Worm (Caenorhabditis elegans) whole organism, L3 larva: ENCODE measurements around the gene cpr-4.

Experiments
- ZK546.5 ChIP-seq: sonication (generic microtip); optimal IDR thresholded peaks from 2 replicates; lab custom pipeline; 2017; ENCODE audit warnings: missing biosample characterization, missing genetic modification characterization
- aly-2 ChIP-seq: fragments of 150-350 bp; optimal IDR thresholded peaks from 2 replicates; lab custom pipeline; 2014; ENCODE audit warnings: missing biosample characterization, missing genetic modification characterization
- ama-1 ChIP-seq: fragments of 150-350 bp; optimal IDR thresholded peaks from 2 replicates; lab custom pipeline; 2018
- ceh-28 ChIP-seq: fragments of 150-350 bp; optimal IDR thresholded peaks from 2 replicates; lab custom pipeline; 2014; ENCODE audit warnings: missing biosample characterization, missing genetic modification reagents, missing genetic modification characterization
- ceh-82 ChIP-seq: fragments of 150-350 bp; optimal IDR thresholded peaks from 2 replicates; lab custom pipeline; 2014; ENCODE audit warnings: missing biosample characterization, missing genetic modification characterization
- daf-12 ChIP-seq: fragments of 150-350 bp; optimal IDR thresholded peaks from 2 replicates; lab custom pipeline; 2014; ENCODE audit warnings: missing biosample characterization, missing genetic modification reagents, missing genetic modification characterization
- egl-5 ChIP-seq: fragments of 150-350 bp; optimal IDR thresholded peaks from 2 replicates; lab custom pipeline; 2017; ENCODE audit warnings: missing biosample characterization, missing genetic modification reagents, missing genetic modification characterization, inconsistent platforms
- elt-2 ChIP-seq: sonication (generic microtip); optimal IDR thresholded peaks from 2 replicates; lab custom pipeline; 2016; ENCODE audit warnings: missing genetic modification reagents, mild to moderate bottlenecking, missing genetic modification characterization, missing compliant biosample characterization
- elt-3 ChIP-seq, 3 experiments: fragments of 150-350 bp in 1 of 3; sonication (generic microtip) in 2 of 3; optimal IDR thresholded peaks; 2 replicates in 2 of 3; 4 replicates in 1 of 3; lab custom pipeline; 2014 to 2017; ENCODE audit warnings: missing biosample characterization in 3 of 3, missing genetic modification characterization in 3 of 3
- eor-1 ChIP-seq, 2 experiments: fragments of 150-350 bp; optimal IDR thresholded peaks; 2 replicates each; lab custom pipeline; 2014 to 2018; ENCODE audit warnings: missing biosample characterization in 2 of 2, missing genetic modification characterization in 2 of 2
- fkh-2 ChIP-seq: fragments of 150-350 bp; optimal IDR thresholded peaks from 2 replicates; lab custom pipeline; 2014; ENCODE audit warnings: missing biosample characterization, missing genetic modification reagents, missing genetic modification characterization
- hmg-11 ChIP-seq: sonication (generic microtip); optimal IDR thresholded peaks from 2 replicates; lab custom pipeline; 2016; ENCODE audit warnings: missing genetic modification characterization, missing compliant biosample characterization
- lin-15B ChIP-seq: fragments of 150-350 bp; optimal IDR thresholded peaks from 2 replicates; lab custom pipeline; 2014; ENCODE audit warnings: missing biosample characterization, missing genetic modification characterization
- lin-39 ChIP-seq: fragments of 150-350 bp; optimal IDR thresholded peaks from 2 replicates; lab custom pipeline; 2018; ENCODE audit warnings: missing biosample characterization, missing genetic modification reagents, missing genetic modification characterization
- mdl-1 ChIP-seq: fragments of 150-350 bp; optimal IDR thresholded peaks from 2 replicates; lab custom pipeline; 2014; ENCODE audit warnings: missing biosample characterization, missing genetic modification characterization
- nfya-1 ChIP-seq: sonication (generic microtip); optimal IDR thresholded peaks from 2 replicates; lab custom pipeline; 2017; ENCODE audit warnings: missing genetic modification characterization, mild to moderate bottlenecking, missing compliant biosample characterization, antibody characterized with exemption, moderate library complexity; ENCODE audit not compliant: insufficient read depth
- nhr-11 ChIP-seq: fragments of 150-350 bp; optimal IDR thresholded peaks from 2 replicates; lab custom pipeline; 2014; ENCODE audit warnings: missing biosample characterization, missing genetic modification characterization
- nhr-12 ChIP-seq: fragments of 150-350 bp; optimal IDR thresholded peaks from 2 replicates; lab custom pipeline; 2014; ENCODE audit warnings: missing biosample characterization, missing genetic modification characterization
- nhr-25 ChIP-seq: sonication (generic microtip); optimal IDR thresholded peaks from 2 replicates; lab custom pipeline; 2017; ENCODE audit warnings: missing biosample characterization, missing genetic modification characterization
- nhr-28 ChIP-seq: fragments of 150-350 bp; optimal IDR thresholded peaks from 2 replicates; lab custom pipeline; 2014; ENCODE audit warnings: missing biosample characterization, missing genetic modification characterization
- nhr-67 ChIP-seq: fragments of 150-350 bp; optimal IDR thresholded peaks from 2 replicates; lab custom pipeline; 2014; ENCODE audit warnings: missing biosample characterization, missing genetic modification characterization
- nhr-77 ChIP-seq: fragments of 150-350 bp; optimal IDR thresholded peaks from 2 replicates; lab custom pipeline; 2014; ENCODE audit warnings: missing biosample characterization, missing genetic modification characterization
- pha-4 ChIP-seq: fragments of 150-350 bp; optimal IDR thresholded peaks from 2 replicates; lab custom pipeline; 2014; ENCODE audit warnings: missing biosample characterization, missing genetic modification reagents, missing genetic modification characterization
- pqm-1 ChIP-seq: fragments of 150-350 bp; optimal IDR thresholded peaks from 2 replicates; lab custom pipeline; 2017; ENCODE audit warnings: missing biosample characterization, missing genetic modification characterization, inconsistent platforms
- sea-2 ChIP-seq: fragments of 150-350 bp; sonication (generic microtip); optimal IDR thresholded peaks from 4 replicates; lab custom pipeline; 2014; ENCODE audit warnings: missing biosample characterization, missing genetic modification reagents, missing genetic modification characterization
- skn-1 ChIP-seq: fragments of 150-350 bp; optimal IDR thresholded peaks from 2 replicates; lab custom pipeline; 2014; ENCODE audit warnings: missing biosample characterization, missing genetic modification characterization
- snpc-4 ChIP-seq: fragments of 150-350 bp; optimal IDR thresholded peaks from 2 replicates; lab custom pipeline; 2014; ENCODE audit warnings: missing biosample characterization, missing genetic modification characterization
- tbx-2 ChIP-seq: sonication (generic microtip); optimal IDR thresholded peaks from 2 replicates; lab custom pipeline; 2016; ENCODE audit warnings: mild to moderate bottlenecking, missing genetic modification characterization, missing compliant biosample characterization
- unc-62 ChIP-seq: fragments of 150-350 bp; sonication (generic microtip); optimal IDR thresholded peaks from 4 replicates; lab custom pipeline; 2014; ENCODE audit warnings: missing biosample characterization, missing genetic modification reagents, missing genetic modification characterization
- ztf-4 ChIP-seq: fragments of 150-350 bp; optimal IDR thresholded peaks from 2 replicates; lab custom pipeline; 2014; ENCODE audit warnings: missing biosample characterization, missing genetic modification characterization

The cpr-4 gene

DNA sequence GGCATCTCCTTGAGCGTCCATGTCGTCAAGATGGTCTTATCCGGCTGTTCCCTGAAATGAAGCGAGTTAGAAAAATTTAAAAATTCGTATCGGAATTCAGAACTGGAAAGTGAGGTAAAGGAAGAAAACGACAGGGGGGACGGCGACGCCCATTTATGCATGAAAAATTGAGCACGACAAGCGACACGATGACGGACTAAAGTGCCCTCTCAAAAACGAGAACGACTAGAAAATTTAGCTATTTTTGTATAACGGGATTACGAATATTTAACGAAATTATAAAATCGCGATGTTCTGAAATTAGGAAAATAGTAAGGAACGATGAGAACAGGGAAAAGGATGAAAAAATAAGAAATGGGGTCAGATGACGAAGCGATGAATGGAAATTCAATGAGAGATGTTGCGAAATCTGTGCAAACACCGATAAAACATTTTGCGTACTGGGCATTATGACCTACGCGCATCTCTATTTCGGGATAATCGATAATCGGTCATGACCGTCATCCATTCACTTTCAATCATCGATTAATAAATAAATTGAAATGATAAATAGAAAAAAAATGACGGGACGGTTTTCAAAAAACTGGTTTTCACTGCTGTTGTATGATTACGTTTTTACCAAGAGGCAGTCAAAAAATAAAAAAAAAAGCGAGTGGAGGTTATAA, 42.1 kb downstream of the cpr-4 start, which contains the start of gene snb-1 (continued):
- peak; percentile 34 for TF ChIP-seq lin-15B (tag; lab: Kevin White, UChicago)
- TF ChIP-seq nhr-25 (tag; lab: Kevin White, UChicago): peak; percentile 80
- TF ChIP-seq mdl-1 (tag; lab: Kevin White, UChicago): no peak
- TF ChIP-seq elt-2 (tag; lab: Kevin White, UChicago): peak; percentile 23

DNA sequence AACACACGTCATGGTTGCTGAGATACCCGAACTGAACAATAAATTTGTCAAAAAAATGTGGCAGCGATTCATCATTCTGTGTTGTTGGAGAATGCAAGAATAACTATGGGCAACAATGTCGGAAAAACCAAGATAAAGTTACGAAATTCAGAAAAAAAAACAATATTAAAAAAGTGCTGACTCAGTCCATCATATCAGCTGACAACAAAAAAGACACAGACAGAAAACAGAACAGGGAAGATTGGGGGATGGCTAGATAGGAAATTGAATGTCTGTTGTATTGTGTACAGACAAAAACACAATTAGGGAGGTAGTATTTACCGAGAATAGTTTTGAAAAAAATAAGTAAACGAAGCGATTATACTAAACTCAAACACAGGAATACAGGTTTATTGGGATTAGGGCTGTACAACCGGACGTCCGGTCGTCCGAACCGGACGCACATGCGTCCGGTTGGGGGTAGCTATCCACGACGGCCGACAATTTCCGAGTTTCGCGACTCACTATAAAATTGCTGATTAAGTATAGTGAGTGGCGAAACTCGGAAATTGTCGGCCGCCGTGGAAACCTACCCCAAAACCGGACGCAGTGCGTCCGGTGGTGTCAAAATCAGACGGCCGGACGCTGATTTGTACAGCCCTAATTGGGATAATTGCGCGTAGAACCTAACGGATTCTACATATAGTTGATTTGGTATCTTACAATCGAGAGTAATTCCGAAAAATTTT, 43.2 kb downstream of the cpr-4 start:
- TF ChIP-seq pha-4 (peak; percentile 59), nhr-25 (tag; lab: Kevin White, UChicago) (no peak), nhr-67 (tag; lab: Kevin White, UChicago) (no peak), elt-2 (tag; lab: Kevin White, UChicago) (peak; percentile 12), ceh-28 (tag; lab: Kevin White, UChicago) (peak; percentile 7), ama-1 (lab: Kevin White, UChicago) (no peak)

ce11 chrV:6658765-6659164, 44.3 kb downstream of the cpr-4 start:
- peak; percentile 85 for TF ChIP-seq ceh-82 (tag; lab: Kevin White, UChicago)
- peak; percentile 86 for TF ChIP-seq lin-39 (tag; lab: Kevin White, UChicago)
- TF ChIP-seq snpc-4: peak; percentile 81
- peak; percentile 83 for TF ChIP-seq hmg-11 (tag; lab: Kevin White, UChicago)
- no peak for TF ChIP-seq ztf-4
- TF ChIP-seq nfya-1 (tag; lab: Kevin White, UChicago): peak; percentile 57
- TF ChIP-seq nhr-67 (tag; lab: Kevin White, UChicago): no peak
- peak; percentile 5 for TF ChIP-seq tbx-2 (tag; lab: Kevin White, UChicago)
- peak; percentile 52 for TF ChIP-seq lin-15B (tag; lab: Kevin White, UChicago)
- TF ChIP-seq unc-62 (GFP tag; lab: Kevin White, UChicago): peak; percentile 9
- no peak for TF ChIP-seq pha-4
- no peak for TF ChIP-seq ZK546.5 (tag; lab: Kevin White, UChicago)
- no peak for TF ChIP-seq pqm-1 (tag; lab: Kevin White, UChicago)

DNA sequence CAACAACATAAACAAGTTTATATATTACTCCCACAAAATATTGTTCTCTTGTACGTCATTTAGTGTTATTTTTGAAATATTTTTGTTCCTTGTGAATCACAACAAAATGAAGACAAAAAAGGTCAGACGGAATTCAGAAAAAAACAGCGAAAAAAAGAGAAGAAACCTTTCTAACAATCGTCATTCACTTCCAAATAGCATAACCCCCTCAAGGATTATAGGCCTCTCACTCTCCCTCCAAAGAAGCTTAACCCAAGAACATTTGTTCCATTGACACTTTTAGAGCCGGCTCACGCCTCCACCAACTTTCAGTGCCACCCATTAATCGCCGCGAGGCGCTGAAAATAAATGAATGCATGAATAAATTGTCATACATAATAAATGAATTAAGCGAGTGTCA, 45.1 kb downstream of the cpr-4 start:
- TF ChIP-seq lin-15B (tag; lab: Kevin White, UChicago) (no peak), elt-3 (tag; optimal IDR thresholded peaks at IDR 0.05; lab: Kevin White, UChicago) (no peak), pqm-1 (tag; lab: Kevin White, UChicago) (no peak), mdl-1 (tag; lab: Kevin White, UChicago) (no peak), nhr-25 (tag; lab: Kevin White, UChicago) (no peak), aly-2 (no peak), lin-39 (tag; lab: Kevin White, UChicago) (peak; percentile 24)

- TF ChIP-seq fkh-2 (tag; lab: Kevin White, UChicago) (no peak), elt-3 (tag; optimal IDR thresholded peaks at IDR 0.05; lab: Kevin White, UChicago) (no peak), ceh-82 (tag; lab: Kevin White, UChicago) (no peak), snpc-4 (no peak), skn-1 (tag; lab: Kevin White, UChicago) (no peak), daf-12 (tag; lab: Kevin White, UChicago) (no peak), nhr-28 (tag; lab: Kevin White, UChicago) (no peak), nhr-77 (tag; lab: Kevin White, UChicago) (no peak), unc-62 (GFP tag; lab: Kevin White, UChicago) (no peak), ceh-28 (tag; lab: Kevin White, UChicago) (no peak), sea-2 (GFP tag; lab: Kevin White, UChicago) (no peak), nhr-11 (tag; lab: Kevin White, UChicago) (no peak), aly-2 (no peak), tbx-2 (tag; lab: Kevin White, UChicago) (no peak), nhr-12 (tag; lab: Kevin White, UChicago) (no peak), egl-5 (tag; lab: Kevin White, UChicago) (no peak), eor-1 (tag; optimal IDR thresholded peaks at IDR 0.05; lab: Kevin White, UChicago) (no peak)
Measured at ce11 chrV:6661658-6662057, 47.2 kb downstream of the cpr-4 start.
